In genomic region chr3R:9378644-9379411, dm6 we compare ENCODE assay signal across 1 fruit fly cellular context.
A peak's percentile ranks its signal among the peaks of the same experiment; 100 is the strongest.
TF ChIP-seq lines count a peak whose summit lies in the region.

No protein-coding gene starts in this region.

TF ChIP-seq in whole organism, embryonic, 481 proteins besides CTCF, POLR2A, EP300 and RAD21 (continued from another document and continues in another):
- TF ChIP-seq CG34224 (GFP tag; IDR thresholded peaks at IDR 0.05; lab: Robert Waterston, UW; ENCODE audit: partially characterized antibody), result no peak
- TF ChIP-seq tin (GFP tag; optimal IDR thresholded peaks at IDR 0.05; lab: Kevin White, UChicago), result peak; percentile 54
- no peak for TF ChIP-seq nerfin-2 (GFP tag; IDR thresholded peaks at IDR 0.05; lab: Robert Waterston, UW; ENCODE audit: partially characterized antibody)
- TF ChIP-seq Nf-YB (GFP tag; optimal IDR thresholded peaks at IDR 0.05; lab: Kevin White, UChicago), result peak; percentile 51
- TF ChIP-seq CG3407 (GFP tag; optimal IDR thresholded peaks at IDR 0.05; lab: Kevin White, UChicago), result peak; percentile 36
- no peak for TF ChIP-seq onecut (GFP tag; IDR thresholded peaks at IDR 0.05; lab: Robert Waterston, UW)
- TF ChIP-seq CG4617 (GFP tag; optimal IDR thresholded peaks at IDR 0.05; lab: Kevin White, UChicago; ENCODE audit: borderline replicate concordance), result no peak
- TF ChIP-seq CG7556 (GFP tag; optimal IDR thresholded peaks at IDR 0.05; lab: Kevin White, UChicago), result peak; percentile 78
- TF ChIP-seq kni (GFP tag; optimal IDR thresholded peaks at IDR 0.05; lab: Kevin White, UChicago), result peak; percentile 90
- no peak for TF ChIP-seq tup (GFP tag; optimal IDR thresholded peaks at IDR 0.05; lab: Kevin White, UChicago)
- TF ChIP-seq CG3995 (GFP tag; optimal IDR thresholded peaks at IDR 0.05; lab: Kevin White, UChicago), result no peak
- no peak for TF ChIP-seq aop (GFP tag; IDR thresholded peaks at IDR 0.05; lab: Robert Waterston, UW)
- TF ChIP-seq pita (GFP tag; optimal IDR thresholded peaks at IDR 0.05; lab: Kevin White, UChicago), result no peak
- TF ChIP-seq Spps (tag; optimal IDR thresholded peaks at IDR 0.05; lab: Kevin White, UChicago), result peak; percentile 63
- peak; percentile 58 for TF ChIP-seq CG10209 (GFP tag; optimal IDR thresholded peaks at IDR 0.05; lab: Kevin White, UChicago)
- no peak for TF ChIP-seq jumu (GFP tag; optimal IDR thresholded peaks at IDR 0.05; lab: Kevin White, UChicago)
- TF ChIP-seq Doc3 (GFP tag; IDR thresholded peaks at IDR 0.05; lab: Robert Waterston, UW; ENCODE audit: partially characterized antibody), result no peak
- no peak for TF ChIP-seq CG1832 (GFP tag; optimal IDR thresholded peaks at IDR 0.05; lab: Kevin White, UChicago)
- TF ChIP-seq Ada2b (GFP tag; IDR thresholded peaks at IDR 0.05; lab: Robert Waterston, UW), result no peak
- no peak for TF ChIP-seq CG32767 (GFP tag; IDR thresholded peaks at IDR 0.05; lab: Robert Waterston, UW)
- no peak for TF ChIP-seq otp (GFP tag; IDR thresholded peaks at IDR 0.05; lab: Robert Waterston, UW)
- no peak for TF ChIP-seq ro (GFP tag; IDR thresholded peaks at IDR 0.05; lab: Robert Waterston, UW)
- peak; percentile 80 for TF ChIP-seq gsb-n (tag; optimal IDR thresholded peaks at IDR 0.05; lab: Kevin White, UChicago)
- no peak for TF ChIP-seq CG16863 (GFP tag; optimal IDR thresholded peaks at IDR 0.05; lab: Kevin White, UChicago)
- TF ChIP-seq Xbp1 (GFP tag; optimal IDR thresholded peaks at IDR 0.05; lab: Kevin White, UChicago), result peak; percentile 47
- peak; percentile 25 for TF ChIP-seq HHEX (GFP tag; optimal IDR thresholded peaks at IDR 0.05; lab: Kevin White, UChicago)
- no peak for TF ChIP-seq CG6683 (GFP tag; optimal IDR thresholded peaks at IDR 0.05; lab: Kevin White, UChicago)
- peak; percentile 54; the same call in 2 of the 3 replicates for TF ChIP-seq croc (GFP tag; conservative IDR thresholded peaks at IDR 0.05; lab: Robert Waterston, UW)
- TF ChIP-seq Elba2 (GFP tag; optimal IDR thresholded peaks at IDR 0.05; lab: Kevin White, UChicago), result no peak
- TF ChIP-seq CG14050 (GFP tag; IDR thresholded peaks at IDR 0.05; lab: Robert Waterston, UW), result no peak
- no peak for TF ChIP-seq gt (GFP tag; IDR thresholded peaks at IDR 0.05; lab: Robert Waterston, UW)
- TF ChIP-seq CG15073 (GFP tag; optimal IDR thresholded peaks at IDR 0.05; lab: Kevin White, UChicago), result no peak
- TF ChIP-seq CG15514 (GFP tag; optimal IDR thresholded peaks at IDR 0.05; lab: Kevin White, UChicago), result no peak
- peak; percentile 87 for TF ChIP-seq CG10979 (tag; optimal IDR thresholded peaks at IDR 0.05; lab: Kevin White, UChicago)
- no peak for TF ChIP-seq kay (GFP tag; optimal IDR thresholded peaks at IDR 0.05; lab: Kevin White, UChicago)
- no peak for TF ChIP-seq Atf3 (GFP tag; optimal IDR thresholded peaks at IDR 0.05; lab: Kevin White, UChicago)
- peak; percentile 17 for TF ChIP-seq CG12219 (GFP tag; optimal IDR thresholded peaks at IDR 0.05; lab: Kevin White, UChicago)
- peak; percentile 22 for TF ChIP-seq CG12155 (GFP tag; optimal IDR thresholded peaks at IDR 0.05; lab: Kevin White, UChicago)
- no peak for TF ChIP-seq cg (GFP tag; optimal IDR thresholded peaks at IDR 0.05; lab: Kevin White, UChicago)
- peak; percentile 47 for TF ChIP-seq bab2 (GFP tag; optimal IDR thresholded peaks at IDR 0.05; lab: Kevin White, UChicago)
- peak; percentile 66 for TF ChIP-seq CG2678 (tag; optimal IDR thresholded peaks at IDR 0.05; lab: Kevin White, UChicago)
- no peak for TF ChIP-seq CG15011 (GFP tag; optimal IDR thresholded peaks at IDR 0.05; lab: Kevin White, UChicago)
- TF ChIP-seq Fer2 (tag; optimal IDR thresholded peaks at IDR 0.05; lab: Kevin White, UChicago), result no peak
- no peak for TF ChIP-seq CG13287 (GFP tag; IDR thresholded peaks at IDR 0.05; lab: Robert Waterston, UW; ENCODE audit: partially characterized antibody)
- TF ChIP-seq Lim3 (GFP tag; IDR thresholded peaks at IDR 0.05; lab: Robert Waterston, UW), result no peak
- TF ChIP-seq CG6654 (GFP tag; optimal IDR thresholded peaks at IDR 0.05; lab: Kevin White, UChicago), result no peak
- TF ChIP-seq Hr3 (GFP tag; optimal IDR thresholded peaks at IDR 0.05; lab: Kevin White, UChicago), result peak; percentile 55
- no peak for TF ChIP-seq BEAF-32 (GFP tag; optimal IDR thresholded peaks at IDR 0.05; lab: Kevin White, UChicago)
- TF ChIP-seq CG10565 (GFP tag; optimal IDR thresholded peaks at IDR 0.05; lab: Kevin White, UChicago), result no peak
- no peak for TF ChIP-seq Dip2 (GFP tag; IDR thresholded peaks at IDR 0.05; lab: Robert Waterston, UW)
- TF ChIP-seq Six4 (GFP tag; optimal IDR thresholded peaks at IDR 0.05; lab: Kevin White, UChicago), result no peak
- TF ChIP-seq ash1 (GFP tag; optimal IDR thresholded peaks at IDR 0.05; lab: Kevin White, UChicago), result no peak
- peak; percentile 40 for TF ChIP-seq ewg (GFP tag; optimal IDR thresholded peaks at IDR 0.05; lab: Kevin White, UChicago)
- no peak for TF ChIP-seq CG31224 (GFP tag; IDR thresholded peaks at IDR 0.05; lab: Robert Waterston, UW)
- TF ChIP-seq fu2 (GFP tag; optimal IDR thresholded peaks at IDR 0.05; lab: Kevin White, UChicago), result no peak
- no peak for TF ChIP-seq mirr (GFP tag; optimal IDR thresholded peaks at IDR 0.05; lab: Kevin White, UChicago)
- TF ChIP-seq gce (GFP tag; IDR thresholded peaks at IDR 0.05; lab: Robert Waterston, UW), result no peak
- peak; percentile 95 for TF ChIP-seq zf30C (GFP tag; optimal IDR thresholded peaks at IDR 0.05; lab: Kevin White, UChicago)
- TF ChIP-seq CG5953 (GFP tag; IDR thresholded peaks at IDR 0.05; lab: Robert Waterston, UW), result no peak
- TF ChIP-seq Sox102F (GFP tag; optimal IDR thresholded peaks at IDR 0.05; lab: Kevin White, UChicago), result no peak
- TF ChIP-seq disco-r (GFP tag; optimal IDR thresholded peaks at IDR 0.05; lab: Kevin White, UChicago), result no peak
- no peak for TF ChIP-seq gsb (GFP tag; IDR thresholded peaks at IDR 0.05; lab: Robert Waterston, UW)
- peak; percentile 40 for TF ChIP-seq odd (GFP tag; optimal IDR thresholded peaks at IDR 0.05; lab: Kevin White, UChicago)
- no peak for TF ChIP-seq NFAT (GFP tag; IDR thresholded peaks at IDR 0.05; lab: Robert Waterston, UW)
- TF ChIP-seq Doc2 (GFP tag; IDR thresholded peaks at IDR 0.05; lab: Robert Waterston, UW), result no peak
- peak; percentile 34 for TF ChIP-seq bcd (GFP tag; optimal IDR thresholded peaks at IDR 0.05; lab: Kevin White, UChicago)
- TF ChIP-seq Jarid2 (GFP tag; optimal IDR thresholded peaks at IDR 0.05; lab: Kevin White, UChicago), result peak; percentile 16
- no peak for TF ChIP-seq CG6854 (GFP tag; optimal IDR thresholded peaks at IDR 0.05; lab: Kevin White, UChicago)
- TF ChIP-seq CG8089 (GFP tag; optimal IDR thresholded peaks at IDR 0.05; lab: Kevin White, UChicago), result no peak
- TF ChIP-seq Dip3 (GFP tag; optimal IDR thresholded peaks at IDR 0.05; lab: Kevin White, UChicago), result no peak
- TF ChIP-seq CG4424 (GFP tag; optimal IDR thresholded peaks at IDR 0.05; lab: Kevin White, UChicago), result peak; percentile 68
- TF ChIP-seq Hand (GFP tag; optimal IDR thresholded peaks at IDR 0.05; lab: Kevin White, UChicago), result no peak
- no peak for TF ChIP-seq CG9437 (GFP tag; optimal IDR thresholded peaks at IDR 0.05; lab: Kevin White, UChicago)
- TF ChIP-seq YL-1 (GFP tag; optimal IDR thresholded peaks at IDR 0.05; lab: Kevin White, UChicago), result no peak
- peak; percentile 24 for TF ChIP-seq Max (GFP tag; optimal IDR thresholded peaks at IDR 0.05; lab: Kevin White, UChicago)
- TF ChIP-seq CG4360 (GFP tag; IDR thresholded peaks at IDR 0.05; lab: Robert Waterston, UW), result no peak
- no peak for TF ChIP-seq danr (GFP tag; IDR thresholded peaks at IDR 0.05; lab: Robert Waterston, UW)
- TF ChIP-seq exex (tag; optimal IDR thresholded peaks at IDR 0.05; lab: Kevin White, UChicago), result no peak
- TF ChIP-seq salm (tag; optimal IDR thresholded peaks at IDR 0.05; lab: Kevin White, UChicago), result peak; percentile 4
- no peak for TF ChIP-seq Antp (GFP tag; optimal IDR thresholded peaks at IDR 0.05; lab: Kevin White, UChicago)
- no peak for TF ChIP-seq usp (GFP tag; optimal IDR thresholded peaks at IDR 0.05; lab: Kevin White, UChicago)
- peak in 1 of 3 experiments; percentile 99 for TF ChIP-seq Stat92E (GFP tag; optimal IDR thresholded peaks at IDR 0.05; lab: Kevin White, UChicago)
- TF ChIP-seq E2f1 (GFP tag; IDR thresholded peaks at IDR 0.05; lab: Robert Waterston, UW), result 0 out of 2 replicates have a peak, but pooled peaks have one; percentile 22
- TF ChIP-seq yki (optimal IDR thresholded peaks at IDR 0.05; lab: Kevin White, UChicago), result no peak
- TF ChIP-seq Tbp (GFP tag; optimal IDR thresholded peaks at IDR 0.05; lab: Kevin White, UChicago), result no peak
- no peak for TF ChIP-seq Sry-δ (GFP tag; optimal IDR thresholded peaks at IDR 0.05; lab: Kevin White, UChicago)
- TF ChIP-seq CG6175 (GFP tag; IDR thresholded peaks at IDR 0.05; lab: Robert Waterston, UW), result no peak
- no peak for TF ChIP-seq hbn (GFP tag; IDR thresholded peaks at IDR 0.05; lab: Robert Waterston, UW; ENCODE audit: partially characterized antibody)
- no peak for TF ChIP-seq sr (GFP tag; IDR thresholded peaks at IDR 0.05; lab: Robert Waterston, UW)
- TF ChIP-seq dan (GFP tag; IDR thresholded peaks at IDR 0.05; lab: Robert Waterston, UW), result no peak
- peak; percentile 93 for TF ChIP-seq dmrt11E (tag; optimal IDR thresholded peaks at IDR 0.05; lab: Kevin White, UChicago)
- TF ChIP-seq dpn (GFP tag; optimal IDR thresholded peaks at IDR 0.05; lab: Kevin White, UChicago), result peak in 1 of 2 experiments; percentile 20
- peak; percentile 61 for TF ChIP-seq Ssrp (tag; optimal IDR thresholded peaks at IDR 0.05; lab: Kevin White, UChicago)
- no peak for TF ChIP-seq CHES-1-like (GFP tag; optimal IDR thresholded peaks at IDR 0.05; lab: Kevin White, UChicago)
- TF ChIP-seq br (optimal IDR thresholded peaks at IDR 0.05; lab: Kevin White, UChicago), result no peak
- TF ChIP-seq Scr (GFP tag; IDR thresholded peaks at IDR 0.05; lab: Robert Waterston, UW; ENCODE audit: partially characterized antibody), result no peak
- peak; percentile 35 for TF ChIP-seq CG4328 (GFP tag; optimal IDR thresholded peaks at IDR 0.05; lab: Kevin White, UChicago)
- peak; percentile 56; the same call in 1 of the 2 replicates for TF ChIP-seq ara (GFP tag; IDR thresholded peaks at IDR 0.05; lab: Robert Waterston, UW)
- no peak for TF ChIP-seq sens-2 (GFP tag; IDR thresholded peaks at IDR 0.05; lab: Robert Waterston, UW)
- TF ChIP-seq D19B (GFP tag; optimal IDR thresholded peaks at IDR 0.05; lab: Kevin White, UChicago), result no peak
- peak; percentile 11 for TF ChIP-seq CG10654 (GFP tag; optimal IDR thresholded peaks at IDR 0.05; lab: Kevin White, UChicago)
- TF ChIP-seq sens (GFP tag; lab: Kevin White, UChicago), result peak; percentile 97
- peak; percentile 70 for TF ChIP-seq Sox100B (GFP tag; optimal IDR thresholded peaks at IDR 0.05; lab: Kevin White, UChicago)
- TF ChIP-seq CG13775 (GFP tag; optimal IDR thresholded peaks at IDR 0.05; lab: Kevin White, UChicago), result peak; percentile 74
- TF ChIP-seq CG8765 (GFP tag; IDR thresholded peaks at IDR 0.05; lab: Robert Waterston, UW), result 0 out of 2 replicates have a peak, but pooled peaks have one; percentile 15
- TF ChIP-seq CG2712 (tag; optimal IDR thresholded peaks at IDR 0.05; lab: Kevin White, UChicago), result peak; percentile 92
- no peak for TF ChIP-seq ap (GFP tag; IDR thresholded peaks at IDR 0.05; lab: Robert Waterston, UW)
- TF ChIP-seq CG14965 (GFP tag; optimal IDR thresholded peaks at IDR 0.05; lab: Kevin White, UChicago; ENCODE audit: borderline replicate concordance), result no peak
- TF ChIP-seq da (GFP tag; optimal IDR thresholded peaks at IDR 0.05; lab: Kevin White, UChicago), result no peak
- TF ChIP-seq CG8281 (tag; optimal IDR thresholded peaks at IDR 0.05; lab: Kevin White, UChicago), result no peak
- TF ChIP-seq CG30020 (tag; optimal IDR thresholded peaks at IDR 0.05; lab: Kevin White, UChicago), result peak; percentile 27
- TF ChIP-seq Taf1 (GFP tag; IDR thresholded peaks at IDR 0.05; lab: Robert Waterston, UW), result no peak
- TF ChIP-seq CG3726 (GFP tag; IDR thresholded peaks at IDR 0.05; lab: Robert Waterston, UW), result no peak
- no peak for TF ChIP-seq cad (GFP tag; optimal IDR thresholded peaks at IDR 0.05; lab: Kevin White, UChicago)
- TF ChIP-seq CG11247 (GFP tag; IDR thresholded peaks at IDR 0.05; lab: Robert Waterston, UW), result 0 out of 2 replicates have a peak, but pooled peaks have one; percentile 7
- no peak for TF ChIP-seq CG12299 (tag; optimal IDR thresholded peaks at IDR 0.05; lab: Kevin White, UChicago)
- no peak for TF ChIP-seq GATAe (GFP tag; conservative IDR thresholded peaks at IDR 0.05; lab: Robert Waterston, UW)
- no peak for TF ChIP-seq CG13894 (tag; optimal IDR thresholded peaks at IDR 0.05; lab: Kevin White, UChicago)
- 0 out of 3 replicates have a peak, but pooled peaks have one; percentile 30 for TF ChIP-seq CG11695 (GFP tag; IDR thresholded peaks at IDR 0.05; lab: Robert Waterston, UW)
- no peak for TF ChIP-seq org-1 (GFP tag; optimal IDR thresholded peaks at IDR 0.05; lab: Kevin White, UChicago)
- TF ChIP-seq CG5180 (GFP tag; optimal IDR thresholded peaks at IDR 0.05; lab: Kevin White, UChicago), result peak; percentile 10
- no peak for TF ChIP-seq btn (GFP tag; optimal IDR thresholded peaks at IDR 0.05; lab: Kevin White, UChicago)
- no peak for TF ChIP-seq CG9215 (GFP tag; IDR thresholded peaks at IDR 0.05; lab: Robert Waterston, UW)
- TF ChIP-seq CG9817 (tag; optimal IDR thresholded peaks at IDR 0.05; lab: Kevin White, UChicago), result no peak
- peak; percentile 48; the same call in 1 of the 2 replicates for TF ChIP-seq chm (GFP tag; IDR thresholded peaks at IDR 0.05; lab: Robert Waterston, UW)
- TF ChIP-seq pnt (GFP tag; optimal IDR thresholded peaks at IDR 0.05; lab: Kevin White, UChicago), result no peak
- peak; percentile 31 for TF ChIP-seq CG8290 (GFP tag; optimal IDR thresholded peaks at IDR 0.05; lab: Kevin White, UChicago)
- TF ChIP-seq CG8290 (tag; optimal IDR thresholded peaks at IDR 0.05; lab: Kevin White, UChicago), result peak in 1 of 2 experiments; percentile 37
- no peak for TF ChIP-seq CG12236 (GFP tag; optimal IDR thresholded peaks at IDR 0.05; lab: Kevin White, UChicago)
- TF ChIP-seq sna (GFP tag; IDR thresholded peaks at IDR 0.05; lab: Robert Waterston, UW; ENCODE audit: partially characterized antibody), result no peak
- TF ChIP-seq Awh (GFP tag; IDR thresholded peaks at IDR 0.05; lab: Robert Waterston, UW), result 0 out of 2 replicates have a peak, but pooled peaks have one; percentile 26
- TF ChIP-seq vfl (GFP tag; optimal IDR thresholded peaks at IDR 0.05; lab: Kevin White, UChicago), result no peak
- no peak for TF ChIP-seq Gsc (GFP tag; IDR thresholded peaks at IDR 0.05; lab: Robert Waterston, UW)
- peak; percentile 7 for TF ChIP-seq CG18476 (GFP tag; optimal IDR thresholded peaks at IDR 0.05; lab: Kevin White, UChicago)
- TF ChIP-seq NC2β (GFP tag; optimal IDR thresholded peaks at IDR 0.05; lab: Kevin White, UChicago), result no peak
